Fruit fly (Drosophila melanogaster) whole organism, embryonic: Measurements from ENCODE around the gene CG14253.

ENCODE experiments used
- Awh ChIP-seq: fragments of 200-800 bp; sonication (Bioruptor generic); IDR thresholded peaks from 2 replicates; pipeline ENCODE4, ENCODE4 v1.3.6; 2022; ENCODE audit warnings: missing biosample characterization, missing genetic modification characterization
- Bgb ChIP-seq: fragments of 200-800 bp; sonication (Bioruptor generic); IDR thresholded peaks from 2 replicates; pipeline ENCODE4 v1.3.6; 2022; ENCODE audit warnings: missing biosample characterization, missing genetic modification characterization; ENCODE audit not compliant: partially characterized antibody
- CG10209 ChIP-seq: fragments of 200-800 bp; sonication (Bioruptor generic); optimal IDR thresholded peaks from 3 replicates; lab custom pipeline; 2017; ENCODE audit warnings: missing biosample characterization, mild to moderate bottlenecking, missing genetic modification characterization, missing genetic modification reagents
- CG10543 ChIP-seq: fragments of 200-800 bp; sonication (Bioruptor generic); optimal IDR thresholded peaks from 3 replicates; lab custom pipeline; 2017; ENCODE audit warnings: missing biosample characterization, mild to moderate bottlenecking, missing genetic modification characterization, moderate library complexity
- CG14014 ChIP-seq: fragments of 200-800 bp; sonication (Bioruptor generic); IDR thresholded peaks from 2 replicates; pipeline ENCODE4 v1.3.6; 2022; ENCODE audit warnings: missing biosample characterization, missing genetic modification characterization
- CG14441 ChIP-seq: fragments of 200-800 bp; sonication (Bioruptor generic); IDR thresholded peaks from 2 replicates; pipeline ENCODE4 v1.3.6; 2022; ENCODE audit warnings: missing biosample characterization, missing genetic modification characterization
- CG14965 ChIP-seq: fragments of 200-800 bp; sonication (Bioruptor generic); optimal IDR thresholded peaks from 2 replicates; lab custom pipeline; 2016; ENCODE audit warnings: missing biosample characterization, missing genetic modification characterization, borderline replicate concordance
- CG15514 ChIP-seq: fragments of 200-800 bp; sonication (Bioruptor generic); optimal IDR thresholded peaks from 3 replicates; lab custom pipeline; 2017; ENCODE audit warnings: missing biosample characterization, missing genetic modification characterization, mild to moderate bottlenecking, moderate library complexity, missing genetic modification reagents
- CG18599 ChIP-seq: fragments of 200-800 bp; sonication (Bioruptor generic); optimal IDR thresholded peaks from 3 replicates; lab custom pipeline; 2017; ENCODE audit warnings: missing biosample characterization, missing genetic modification characterization, mild to moderate bottlenecking, moderate library complexity, missing genetic modification reagents
- CG34376 ChIP-seq: fragments of 200-800 bp; sonication (Bioruptor generic); optimal IDR thresholded peaks from 2 replicates; lab custom pipeline; 2018; ENCODE audit warnings: missing biosample characterization, mild to moderate bottlenecking, missing genetic modification characterization
- CG3847 ChIP-seq: fragments of 200-800 bp; sonication (Bioruptor generic); IDR thresholded peaks from 2 replicates; pipeline ENCODE4 v1.3.6; 2022; ENCODE audit warnings: missing biosample characterization, missing genetic modification characterization
- CG6813 ChIP-seq: fragments of 200-800 bp; sonication (Bioruptor generic); optimal IDR thresholded peaks from 2 replicates; lab custom pipeline; 2017; ENCODE audit warnings: missing biosample characterization, missing genetic modification characterization, mild to moderate bottlenecking, moderate library complexity, missing genetic modification reagents
- CG9932 ChIP-seq: fragments of 200-800 bp; sonication (Bioruptor generic); IDR thresholded peaks from 2 replicates; pipeline ENCODE4 v1.3.6; 2022; ENCODE audit warnings: missing biosample characterization, missing genetic modification characterization
- Dad ChIP-seq: fragments of 200-800 bp; sonication (Bioruptor generic); optimal IDR thresholded peaks from 3 replicates; lab custom pipeline; 2016; ENCODE audit warnings: missing biosample characterization, missing genetic modification characterization
- Drgx ChIP-seq: fragments of 200-800 bp; sonication (Bioruptor generic); IDR thresholded peaks from 2 replicates; pipeline ENCODE4 v1.3.6; 2022; ENCODE audit warnings: missing biosample characterization, missing genetic modification characterization
- Fer1 ChIP-seq: fragments of 200-800 bp; sonication (Bioruptor generic); optimal IDR thresholded peaks from 2 replicates; lab custom pipeline; 2017; ENCODE audit warnings: missing biosample characterization, mild to moderate bottlenecking, missing genetic modification characterization
- MBD-R2 ChIP-seq: fragments of 200-800 bp; sonication (Bioruptor generic); IDR thresholded peaks from 2 replicates; pipeline ENCODE4 v1.3.6; 2022; ENCODE audit warnings: missing biosample characterization, missing genetic modification characterization
- Med ChIP-seq: fragments of 200-800 bp; sonication (Bioruptor generic); peaks from one replicate; lab custom pipeline; 2016; ENCODE audit warnings: missing biosample characterization, missing genetic modification characterization, mild to moderate bottlenecking, inconsistent platforms, moderate library complexity
- NC2β ChIP-seq: fragments of 200-800 bp; sonication (Bioruptor generic); optimal IDR thresholded peaks from 2 replicates; lab custom pipeline; 2016; ENCODE audit warnings: missing biosample characterization, missing genetic modification characterization
- Nf-YC ChIP-seq: fragments of 200-800 bp; optimal IDR thresholded peaks from 3 replicates; lab custom pipeline; 2019; ENCODE audit warnings: missing biosample characterization, mild to moderate bottlenecking, missing genetic modification characterization, moderate library complexity
- Optix ChIP-seq: fragments of 200-800 bp; sonication (Bioruptor generic); IDR thresholded peaks from 3 replicates; pipeline ENCODE4 v1.3.6; 2022; ENCODE audit warnings: missing biosample characterization, missing genetic modification characterization
- Pdp1 ChIP-seq, 2 experiments: fragments of 200-800 bp; sonication (Bioruptor generic); optimal IDR thresholded peaks; 3 replicates each; lab custom pipeline; 2016; ENCODE audit warnings: missing biosample characterization in 2 of 2, missing genetic modification characterization in 2 of 2, mild to moderate bottlenecking in 1 of 2, moderate library complexity in 1 of 2
- Stat92E ChIP-seq, 3 experiments: fragments of >200 bp in 2 of 3; fragments of 200-800 bp in 1 of 3; sonication (Bioruptor generic) in 1 of 3; optimal IDR thresholded peaks; 2 replicates each; lab custom pipeline; 2017 to 2019; ENCODE audit warnings: missing biosample characterization in 3 of 3, missing genetic modification characterization in 3 of 3, mild to moderate bottlenecking in 1 of 3, moderate library complexity in 1 of 3
- Trl ChIP-seq, 3 experiments: fragments of >200 bp in 2 of 3; fragments of 200-800 bp in 1 of 3; sonication (Bioruptor generic) in 1 of 3; optimal IDR thresholded peaks; 2 replicates in 1 of 3; 3 replicates in 2 of 3; lab custom pipeline; 2016 to 2017; ENCODE audit warnings: missing biosample characterization in 1 of 3, missing genetic modification characterization in 1 of 3
- abd-A ChIP-seq: fragments of 200-800 bp; sonication (Bioruptor generic); optimal IDR thresholded peaks from 3 replicates; lab custom pipeline; 2019; ENCODE audit warnings: missing biosample characterization, mild to moderate bottlenecking, missing genetic modification characterization, moderate library complexity
- br ChIP-seq: fragments of >200 bp; optimal IDR thresholded peaks from 2 replicates; lab custom pipeline; 2017
- chinmo ChIP-seq: fragments of 200-800 bp; sonication (Bioruptor generic); IDR thresholded peaks from 4 replicates; pipeline ENCODE4 v1.3.6; 2022; ENCODE audit warnings: missing biosample characterization, missing genetic modification characterization; ENCODE audit not compliant: partially characterized antibody
- mirr ChIP-seq: fragments of 200-800 bp; sonication (Bioruptor generic); optimal IDR thresholded peaks from 3 replicates; lab custom pipeline; 2018; ENCODE audit warnings: missing biosample characterization, mild to moderate bottlenecking, missing genetic modification characterization
- nau ChIP-seq: fragments of 200-800 bp; sonication (Bioruptor generic); optimal IDR thresholded peaks from 3 replicates; lab custom pipeline; 2017; ENCODE audit warnings: missing biosample characterization, mild to moderate bottlenecking, missing genetic modification characterization, missing genetic modification reagents
- nerfin-1 ChIP-seq: fragments of 200-800 bp; sonication (Bioruptor generic); optimal IDR thresholded peaks from 3 replicates; lab custom pipeline; 2019; ENCODE audit warnings: missing biosample characterization, mild to moderate bottlenecking, missing genetic modification characterization, moderate library complexity
- otp ChIP-seq: fragments of 200-800 bp; sonication (Bioruptor generic); IDR thresholded peaks from 3 replicates; pipeline ENCODE4, ENCODE4 v1.3.6; 2022; ENCODE audit warnings: missing biosample characterization, missing genetic modification characterization
- pan ChIP-seq, 4 experiments: fragments of >200 bp in 3 of 4; fragments of 200-800 bp in 1 of 4; sonication (Bioruptor generic) in 1 of 4; optimal IDR thresholded peaks in 3 of 4; IDR thresholded peaks in 1 of 4; 2 replicates each; pipeline versions ENCODE4 v1.3.6 to Lab custom; 2017 to 2022; ENCODE audit warnings: missing biosample characterization in 2 of 4, missing genetic modification characterization in 2 of 4, mixed read lengths in 1 of 4
- sna ChIP-seq: fragments of 200-800 bp; sonication (Bioruptor generic); IDR thresholded peaks from 2 replicates; pipeline ENCODE4 v1.3.6; 2022; ENCODE audit warnings: missing biosample characterization, missing genetic modification characterization; ENCODE audit not compliant: partially characterized antibody
- tio ChIP-seq: fragments of 200-800 bp; sonication (Bioruptor generic); optimal IDR thresholded peaks from 2 replicates; lab custom pipeline; 2017; ENCODE audit warnings: missing biosample characterization, missing genetic modification characterization, inconsistent platforms
- tna ChIP-seq: fragments of 200-800 bp; sonication (Bioruptor generic); IDR thresholded peaks from 2 replicates; pipeline ENCODE4 v1.3.6; 2022; ENCODE audit warnings: missing biosample characterization, missing genetic modification characterization; ENCODE audit not compliant: partially characterized antibody
- toy ChIP-seq: fragments of 200-800 bp; sonication (Bioruptor generic); IDR thresholded peaks from 2 replicates; pipeline ENCODE4 v1.3.6; 2022; ENCODE audit warnings: missing biosample characterization, missing genetic modification characterization
- z ChIP-seq: fragments of 200-800 bp; sonication (Bioruptor generic); IDR thresholded peaks from 3 replicates; pipeline ENCODE4 v1.3.6; 2022; ENCODE audit warnings: missing biosample characterization, missing genetic modification characterization

The CG14253 gene

dm6 chr3R:26960496-26960895, 17.8 kb upstream of the CG14253 start (continued):
- peak; percentile 36; the same call in 1 of the 2 replicates for TF ChIP-seq tna (GFP tag; lab: Robert Waterston, UW)
- TF ChIP-seq br: no peak
- peak in 1 of 2 experiments; percentile 91 for TF ChIP-seq Pdp1 (GFP tag; optimal IDR thresholded peaks at IDR 0.05; lab: Kevin White, UChicago)
- TF ChIP-seq sna (GFP tag; lab: Robert Waterston, UW): 0 out of 2 replicates have a peak, but pooled peaks have one; percentile 33
- TF ChIP-seq pan (optimal IDR thresholded peaks at IDR 0.05; lab: Kevin White, UChicago): no peak
- TF ChIP-seq pan (GFP tag; optimal IDR thresholded peaks at IDR 0.05 in 1 of 2, IDR thresholded peaks at IDR 0.05 in 1 of 2): peak in 1 of 2 experiments; percentile 10
- peak; percentile 33 for TF ChIP-seq Dad (GFP tag; lab: Kevin White, UChicago)
- TF ChIP-seq Stat92E (GFP tag; optimal IDR thresholded peaks at IDR 0.05; lab: Kevin White, UChicago): no peak
- peak; percentile 66 for TF ChIP-seq abd-A (tag; lab: Kevin White, UChicago)
- TF ChIP-seq Optix (GFP tag; lab: Robert Waterston, UW): 0 out of 3 replicates have a peak, but pooled peaks have one; percentile 16
- TF ChIP-seq Nf-YC (tag; lab: Kevin White, UChicago): peak; percentile 21
- TF ChIP-seq Awh (GFP tag; lab: Robert Waterston, UW): 0 out of 2 replicates have a peak, but pooled peaks have one; percentile 26
- TF ChIP-seq CG14965 (GFP tag; lab: Kevin White, UChicago): no peak
- 0 out of 2 replicates have a peak, but pooled peaks have one; percentile 10 for TF ChIP-seq MBD-R2
- peak; percentile 22; the same call in 1 of the 2 replicates for TF ChIP-seq CG14014 (GFP tag; lab: Robert Waterston, UW)
- TF ChIP-seq CG15514 (GFP tag; lab: Kevin White, UChicago): peak; percentile 16
- TF ChIP-seq Trl (optimal IDR thresholded peaks at IDR 0.05; lab: Kevin White, UChicago): peak; percentile 31 to 32
- TF ChIP-seq Trl (GFP tag; optimal IDR thresholded peaks at IDR 0.05; lab: Kevin White, UChicago): no peak
- TF ChIP-seq CG10543 (GFP tag; lab: Kevin White, UChicago): peak; percentile 11
- no peak for TF ChIP-seq CG10209
- peak; percentile 47 for TF ChIP-seq nerfin-1 (tag; lab: Kevin White, UChicago)
- TF ChIP-seq CG3847 (GFP tag; lab: Robert Waterston, UW): 0 out of 2 replicates have a peak, but pooled peaks have one; percentile 11
- TF ChIP-seq NC2β: no peak
- peak; percentile 0 for TF ChIP-seq CG34376 (GFP tag; lab: Kevin White, UChicago)
- TF ChIP-seq tio (GFP tag; lab: Kevin White, UChicago): no peak
- 0 out of 2 replicates have a peak, but pooled peaks have one; percentile 7 for TF ChIP-seq CG14441
- TF ChIP-seq Med: peak; percentile 28
- peak; percentile 27 for TF ChIP-seq Fer1 (GFP tag; lab: Kevin White, UChicago)
- 0 out of 3 replicates have a peak, but pooled peaks have one; percentile 37 for TF ChIP-seq otp (GFP tag; lab: Robert Waterston, UW)
- TF ChIP-seq CG18599 (GFP tag; lab: Kevin White, UChicago): peak; percentile 38
- peak; percentile 80; the same call in 3 of the 4 replicates for TF ChIP-seq chinmo (GFP tag; lab: Robert Waterston, UW)
- 0 out of 2 replicates have a peak, but pooled peaks have one; percentile 10 for TF ChIP-seq Drgx
- TF ChIP-seq CG6813 (GFP tag; lab: Kevin White, UChicago): no peak
- TF ChIP-seq Bgb (GFP tag; lab: Robert Waterston, UW): peak; percentile 37; the same call in 1 of the 2 replicates
- peak; percentile 95 for TF ChIP-seq z (GFP tag; lab: Robert Waterston, UW)
- TF ChIP-seq nau (GFP tag; lab: Kevin White, UChicago): no peak
- peak; percentile 35; the same call in 1 of the 2 replicates for TF ChIP-seq CG9932 (GFP tag; lab: Robert Waterston, UW)
- TF ChIP-seq mirr (GFP tag; lab: Kevin White, UChicago): peak; percentile 43
- TF ChIP-seq toy: peak; percentile 46; the same call in 1 of the 2 replicates
